Fruit fly (Drosophila melanogaster) whole organism, embryonic: ENCODE data around the gene CG1572.

Source experiments
- Aef1 ChIP-seq: fragments of 200-800 bp; sonication (Bioruptor generic); IDR thresholded peaks from 3 replicates; pipeline ENCODE4 v1.3.6; 2022; ENCODE audit warnings: missing biosample characterization, missing genetic modification characterization
- Asciz ChIP-seq: fragments of 200-800 bp; sonication (Bioruptor generic); optimal IDR thresholded peaks from 2 replicates; lab custom pipeline; 2017; ENCODE audit warnings: missing biosample characterization, mild to moderate bottlenecking, missing genetic modification characterization, missing genetic modification reagents
- CG11398 ChIP-seq: fragments of 200-800 bp; sonication (Bioruptor generic); optimal IDR thresholded peaks from 2 replicates; lab custom pipeline; 2016; ENCODE audit warnings: missing biosample characterization, missing genetic modification characterization
- CG11456 ChIP-seq: fragments of 200-800 bp; sonication (Bioruptor generic); IDR thresholded peaks from 3 replicates; pipeline ENCODE4 v1.3.6; 2022; ENCODE audit warnings: missing biosample characterization, missing genetic modification characterization
- CG11560 ChIP-seq: fragments of 200-800 bp; sonication (Bioruptor generic); IDR thresholded peaks from 3 replicates; pipeline ENCODE4 v1.3.6; 2022; ENCODE audit warnings: missing biosample characterization, missing genetic modification characterization
- CG11695 ChIP-seq: fragments of 200-800 bp; sonication (Bioruptor generic); IDR thresholded peaks from 3 replicates; pipeline ENCODE4 v1.3.6; 2022; ENCODE audit warnings: missing biosample characterization, missing genetic modification characterization
- CG12071 ChIP-seq: fragments of 200-800 bp; sonication (Bioruptor generic); optimal IDR thresholded peaks from 3 replicates; lab custom pipeline; 2018; ENCODE audit warnings: missing biosample characterization, mild to moderate bottlenecking, missing genetic modification characterization
- CG1233 ChIP-seq: fragments of 200-800 bp; sonication (Bioruptor generic); optimal IDR thresholded peaks from 4 replicates; lab custom pipeline; 2018; ENCODE audit warnings: missing biosample characterization, mild to moderate bottlenecking, missing genetic modification characterization
- CG13123 ChIP-seq: fragments of 200-800 bp; sonication (Bioruptor generic); optimal IDR thresholded peaks from 2 replicates; lab custom pipeline; 2016; ENCODE audit warnings: missing biosample characterization, missing genetic modification characterization
- CG14965 ChIP-seq: fragments of 200-800 bp; sonication (Bioruptor generic); optimal IDR thresholded peaks from 2 replicates; lab custom pipeline; 2016; ENCODE audit warnings: missing biosample characterization, missing genetic modification characterization, borderline replicate concordance
- CG15696 ChIP-seq: fragments of 200-800 bp; sonication (Bioruptor generic); optimal IDR thresholded peaks from 2 replicates; lab custom pipeline; 2019; ENCODE audit warnings: missing biosample characterization, mild to moderate bottlenecking, missing genetic modification characterization, moderate library complexity
- CG17612 ChIP-seq: fragments of 200-800 bp; sonication (Bioruptor generic); IDR thresholded peaks from 2 replicates; pipeline ENCODE4 v1.3.6; 2022; ENCODE audit warnings: missing biosample characterization, missing genetic modification characterization
- CG2712 ChIP-seq: fragments of 200-800 bp; optimal IDR thresholded peaks from 3 replicates; lab custom pipeline; 2019; ENCODE audit warnings: missing biosample characterization, mild to moderate bottlenecking, missing genetic modification characterization, moderate library complexity
- CG2875 ChIP-seq: fragments of 200-800 bp; sonication (Bioruptor generic); optimal IDR thresholded peaks from 2 replicates; lab custom pipeline; 2017; ENCODE audit warnings: missing biosample characterization, mild to moderate bottlenecking, missing genetic modification characterization, missing genetic modification reagents
- CG4820 ChIP-seq: fragments of 200-800 bp; sonication (Bioruptor generic); optimal IDR thresholded peaks from 3 replicates; lab custom pipeline; 2016; ENCODE audit warnings: missing biosample characterization, missing genetic modification characterization
- CG6683 ChIP-seq: fragments of 200-800 bp; sonication (Bioruptor generic); optimal IDR thresholded peaks from 2 replicates; lab custom pipeline; 2017; ENCODE audit warnings: missing biosample characterization, mild to moderate bottlenecking, missing genetic modification characterization, missing genetic modification reagents
- CG6689 ChIP-seq: fragments of 200-800 bp; sonication (Bioruptor generic); IDR thresholded peaks from 2 replicates; pipeline ENCODE4 v1.3.6; 2022; ENCODE audit warnings: missing biosample characterization, missing genetic modification characterization
- CG7271 ChIP-seq: fragments of 200-800 bp; sonication (Bioruptor generic); optimal IDR thresholded peaks from 2 replicates; lab custom pipeline; 2018; ENCODE audit warnings: missing biosample characterization, mild to moderate bottlenecking, missing genetic modification characterization, moderate library complexity
- CG9437 ChIP-seq: fragments of 200-800 bp; sonication (Bioruptor generic); optimal IDR thresholded peaks from 2 replicates; lab custom pipeline; 2018; ENCODE audit warnings: missing biosample characterization, mild to moderate bottlenecking, missing genetic modification characterization
- CG9727 ChIP-seq: fragments of 200-800 bp; sonication (Bioruptor generic); optimal IDR thresholded peaks from 3 replicates; lab custom pipeline; 2017; ENCODE audit warnings: missing biosample characterization, mild to moderate bottlenecking, missing genetic modification characterization
- CG9817 ChIP-seq: fragments of 200-800 bp; sonication (Bioruptor generic); optimal IDR thresholded peaks from 2 replicates; lab custom pipeline; 2018; ENCODE audit warnings: missing biosample characterization, mild to moderate bottlenecking, missing genetic modification characterization, moderate library complexity
- Doc3 ChIP-seq: fragments of 200-800 bp; sonication (Bioruptor generic); IDR thresholded peaks from 3 replicates; pipeline ENCODE4 v1.3.6; 2022; ENCODE audit warnings: missing biosample characterization, missing genetic modification characterization; ENCODE audit not compliant: partially characterized antibody
- Ets97D ChIP-seq: fragments of 200-800 bp; sonication (Bioruptor generic); optimal IDR thresholded peaks from 3 replicates; lab custom pipeline; 2016; ENCODE audit warnings: missing biosample characterization, missing genetic modification characterization
- HHEX ChIP-seq: fragments of 200-800 bp; sonication (Bioruptor generic); optimal IDR thresholded peaks from 3 replicates; lab custom pipeline; 2017; ENCODE audit warnings: missing biosample characterization, mild to moderate bottlenecking, missing genetic modification characterization, missing genetic modification reagents
- Lpt ChIP-seq: fragments of >200 bp; optimal IDR thresholded peaks from 2 replicates; lab custom pipeline; 2018; ENCODE audit warnings: missing biosample characterization, missing genetic modification characterization
- Mad ChIP-seq: fragments of 200-800 bp; sonication (Bioruptor generic); optimal IDR thresholded peaks from 2 replicates; lab custom pipeline; 2016; ENCODE audit warnings: missing biosample characterization, missing genetic modification characterization
- Nf-YA ChIP-seq: fragments of 200-800 bp; sonication (Bioruptor generic); IDR thresholded peaks from 2 replicates; pipeline ENCODE4 v1.3.6; 2022; ENCODE audit warnings: missing biosample characterization, missing genetic modification characterization
- Oaz ChIP-seq: fragments of 200-800 bp; sonication (Bioruptor generic); IDR thresholded peaks from 2 replicates; pipeline ENCODE4 v1.3.6; 2022; ENCODE audit warnings: missing biosample characterization, missing genetic modification characterization
- Sin3A ChIP-seq: fragments of >200 bp; optimal IDR thresholded peaks from 2 replicates; lab custom pipeline; 2018
- Ssrp ChIP-seq: fragments of 200-800 bp; sonication (Bioruptor generic); optimal IDR thresholded peaks from 2 replicates; lab custom pipeline; 2018; ENCODE audit warnings: missing biosample characterization, mild to moderate bottlenecking, missing genetic modification characterization, moderate library complexity
- Taf1 ChIP-seq: fragments of 200-800 bp; sonication (Bioruptor generic); IDR thresholded peaks from 2 replicates; pipeline ENCODE4 v1.3.6; 2022; ENCODE audit warnings: missing biosample characterization, missing genetic modification characterization
- Xrp1 ChIP-seq: fragments of 200-800 bp; sonication (Bioruptor generic); IDR thresholded peaks from 2 replicates; pipeline ENCODE4 v1.3.6; 2022; ENCODE audit warnings: missing biosample characterization, missing genetic modification characterization
- az2 ChIP-seq: fragments of 200-800 bp; sonication (Bioruptor generic); optimal IDR thresholded peaks from 3 replicates; lab custom pipeline; 2016; ENCODE audit warnings: missing biosample characterization, missing genetic modification characterization
- corto ChIP-seq: fragments of 200-800 bp; sonication (Bioruptor generic); optimal IDR thresholded peaks from 2 replicates; lab custom pipeline; 2016; ENCODE audit warnings: missing biosample characterization, mild to moderate bottlenecking, missing genetic modification characterization, moderate library complexity
- croc ChIP-seq: fragments of 200-800 bp; sonication (Bioruptor generic); conservative IDR thresholded peaks from 3 replicates; pipeline ENCODE4 v1.3.6; 2022; ENCODE audit warnings: missing biosample characterization, missing genetic modification characterization
- esg ChIP-seq: fragments of 200-800 bp; sonication (Bioruptor generic); conservative IDR thresholded peaks from 2 replicates; pipeline ENCODE4 v1.3.6; 2022; ENCODE audit warnings: missing biosample characterization, missing genetic modification characterization
- fd102C ChIP-seq: fragments of 200-800 bp; sonication (Bioruptor generic); optimal IDR thresholded peaks from 2 replicates; lab custom pipeline; 2018; ENCODE audit warnings: missing biosample characterization, mild to moderate bottlenecking, missing genetic modification characterization, moderate library complexity
- fd64A ChIP-seq: fragments of 200-800 bp; sonication (Bioruptor generic); optimal IDR thresholded peaks from 3 replicates; lab custom pipeline; 2018; ENCODE audit warnings: missing biosample characterization, mild to moderate bottlenecking, missing genetic modification characterization
- hth ChIP-seq: fragments of >200 bp; optimal IDR thresholded peaks from 2 replicates; lab custom pipeline; 2017; ENCODE audit warnings: inconsistent platforms
- inv ChIP-seq: fragments of 200-800 bp; sonication (Bioruptor generic); IDR thresholded peaks from 2 replicates; pipeline ENCODE4 v1.3.6; 2022; ENCODE audit warnings: missing biosample characterization, missing genetic modification characterization; ENCODE audit not compliant: partially characterized antibody
- klu ChIP-seq: fragments of 200-800 bp; sonication (Bioruptor generic); IDR thresholded peaks from 2 replicates; pipeline ENCODE4 v1.3.6; 2022; ENCODE audit warnings: missing biosample characterization, missing genetic modification characterization
- mld ChIP-seq: fragments of 200-800 bp; sonication (Bioruptor generic); IDR thresholded peaks from 3 replicates; pipeline ENCODE4 v1.3.6; 2022; ENCODE audit warnings: missing biosample characterization, missing genetic modification characterization; ENCODE audit not compliant: partially characterized antibody
- org-1 ChIP-seq: fragments of 200-800 bp; sonication (Bioruptor generic); optimal IDR thresholded peaks from 2 replicates; lab custom pipeline; 2017; ENCODE audit warnings: missing biosample characterization, missing genetic modification characterization
- pita ChIP-seq: fragments of 200-800 bp; sonication (Bioruptor generic); optimal IDR thresholded peaks from 2 replicates; lab custom pipeline; 2017; ENCODE audit warnings: missing biosample characterization, mild to moderate bottlenecking, missing genetic modification characterization
- rib ChIP-seq: fragments of 200-800 bp; sonication (Bioruptor generic); IDR thresholded peaks from 2 replicates; pipeline ENCODE4 v1.3.6; 2022; ENCODE audit warnings: missing biosample characterization, missing genetic modification characterization
- salm ChIP-seq: fragments of 200-800 bp; sonication (Bioruptor generic); optimal IDR thresholded peaks from 2 replicates; lab custom pipeline; 2018; ENCODE audit warnings: missing biosample characterization, mild to moderate bottlenecking, missing genetic modification characterization
- schlank ChIP-seq: fragments of 200-800 bp; sonication (Bioruptor generic); optimal IDR thresholded peaks from 2 replicates; lab custom pipeline; 2018; ENCODE audit warnings: missing biosample characterization, mild to moderate bottlenecking, missing genetic modification characterization
- sens-2 ChIP-seq: fragments of 200-800 bp; sonication (Bioruptor generic); IDR thresholded peaks from 2 replicates; pipeline ENCODE4 v1.3.6; 2022; ENCODE audit warnings: missing biosample characterization, missing genetic modification characterization
- slou ChIP-seq: fragments of 200-800 bp; sonication (Bioruptor generic); optimal IDR thresholded peaks from 3 replicates; lab custom pipeline; 2016; ENCODE audit warnings: missing biosample characterization, missing genetic modification characterization
- vnd ChIP-seq: fragments of 200-800 bp; sonication (Bioruptor generic); IDR thresholded peaks from 3 replicates; pipeline ENCODE4 v1.3.6; 2022; ENCODE audit warnings: missing biosample characterization, missing genetic modification characterization; ENCODE audit not compliant: partially characterized antibody

CG1572 gene

DNA sequence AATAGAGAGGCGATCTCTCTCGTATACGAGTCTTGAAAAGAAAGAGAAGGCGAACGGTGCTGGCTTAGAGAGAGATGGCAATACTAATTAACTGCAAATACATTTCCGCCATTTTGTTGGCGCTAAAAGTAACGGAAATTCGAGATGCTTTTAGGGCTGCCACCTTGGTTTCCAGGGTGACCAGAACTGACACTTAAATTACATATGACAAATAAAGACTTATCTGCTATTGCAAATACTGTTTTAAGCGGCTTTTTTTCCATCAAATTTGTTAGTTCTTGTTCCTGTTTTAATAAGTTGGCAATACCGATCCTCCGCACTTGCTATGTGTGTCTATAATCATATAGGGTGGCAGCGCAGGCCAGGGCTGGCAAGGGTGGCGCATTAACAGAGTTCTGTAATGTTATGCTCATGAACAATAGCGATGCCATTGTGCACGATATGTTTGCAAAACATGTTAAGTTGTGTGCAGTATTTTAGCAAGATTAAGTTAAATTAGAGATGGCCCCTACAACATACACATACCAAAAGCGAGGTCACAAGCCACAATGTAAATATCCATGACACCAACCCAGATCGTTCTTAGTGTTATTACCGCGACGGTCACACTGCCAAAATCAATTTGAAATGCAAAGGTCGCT lies 21.9 kb upstream of the CG1572 start, which contains the start of gene nod (continued):
- TF ChIP-seq CG4820 (GFP tag; lab: Kevin White, UChicago) (peak; percentile 56), Aef1 (peak; percentile 32; the same call in 1 of the 3 replicates), Taf1 (GFP tag; lab: Robert Waterston, UW) (no peak), CG11456 (GFP tag; lab: Robert Waterston, UW) (peak; percentile 77; the same call in 2 of the 3 replicates), Mad (GFP tag; lab: Kevin White, UChicago) (peak; percentile 44), CG1233 (peak; percentile 52), CG6683 (GFP tag; lab: Kevin White, UChicago) (no peak), inv (peak; percentile 50; the same call in 1 of the 2 replicates), sens-2 (GFP tag; lab: Robert Waterston, UW) (no peak), klu (GFP tag; lab: Robert Waterston, UW) (peak; percentile 34; the same call in 1 of the 2 replicates), az2 (GFP tag; lab: Kevin White, UChicago) (peak; percentile 61), CG15696 (peak; percentile 41), CG2875 (GFP tag; lab: Kevin White, UChicago) (peak; percentile 40), CG12071 (GFP tag; lab: Kevin White, UChicago) (peak; percentile 32), Oaz (GFP tag; lab: Robert Waterston, UW) (no peak; the same call in 1 of the 2 replicates), fd102C (no peak), vnd (GFP tag; lab: Robert Waterston, UW) (no peak), croc (GFP tag; lab: Robert Waterston, UW) (no peak; the same call in 2 of the 3 replicates), CG9727 (GFP tag; lab: Kevin White, UChicago) (peak; percentile 57), CG9437 (peak; percentile 34), slou (GFP tag; lab: Kevin White, UChicago) (no peak), salm (tag; lab: Kevin White, UChicago) (peak; percentile 31), fd64A (GFP tag; lab: Kevin White, UChicago) (no peak), pita (peak; percentile 89), org-1 (GFP tag; lab: Kevin White, UChicago) (peak; percentile 60), rib (GFP tag; lab: Robert Waterston, UW) (0 out of 2 replicates have a peak, but pooled peaks have one; percentile 30), CG11560 (tag; lab: Robert Waterston, UW) (peak; percentile 47; the same call in 1 of the 3 replicates), Xrp1 (peak; percentile 48; the same call in 1 of the 2 replicates), HHEX (peak; percentile 69), Ets97D (peak; percentile 94), Lpt (GFP tag; lab: Kevin White, UChicago) (no peak), Asciz (no peak), Nf-YA (GFP tag; lab: Robert Waterston, UW) (peak; percentile 35; the same call in 1 of the 2 replicates), Ssrp (tag; lab: Kevin White, UChicago) (peak; percentile 43), Sin3A (lab: Kevin White, UChicago) (peak; percentile 89), hth (lab: Kevin White, UChicago) (no peak), CG13123 (GFP tag; lab: Kevin White, UChicago) (peak; percentile 51), CG11695 (GFP tag; lab: Robert Waterston, UW) (peak; percentile 76), CG6689 (peak; percentile 47; the same call in 1 of the 2 replicates), Doc3 (GFP tag; lab: Robert Waterston, UW) (peak; percentile 58; the same call in 2 of the 3 replicates), CG7271 (tag; lab: Kevin White, UChicago) (no peak), CG11398 (GFP tag; lab: Kevin White, UChicago) (peak; percentile 28), CG2712 (tag; lab: Kevin White, UChicago) (peak; percentile 65), CG9817 (tag; lab: Kevin White, UChicago) (peak; percentile 61), CG17612 (GFP tag; lab: Robert Waterston, UW) (no peak), esg (GFP tag; lab: Robert Waterston, UW) (peak; percentile 59), corto (GFP tag; lab: Kevin White, UChicago) (no peak), schlank (tag; lab: Kevin White, UChicago) (peak; percentile 20), CG14965 (no peak), mld (GFP tag; lab: Robert Waterston, UW) (no peak)
